Fruit fly (Drosophila melanogaster): ENCODE results near the gene OdsH.

The OdsH gene

DNA sequence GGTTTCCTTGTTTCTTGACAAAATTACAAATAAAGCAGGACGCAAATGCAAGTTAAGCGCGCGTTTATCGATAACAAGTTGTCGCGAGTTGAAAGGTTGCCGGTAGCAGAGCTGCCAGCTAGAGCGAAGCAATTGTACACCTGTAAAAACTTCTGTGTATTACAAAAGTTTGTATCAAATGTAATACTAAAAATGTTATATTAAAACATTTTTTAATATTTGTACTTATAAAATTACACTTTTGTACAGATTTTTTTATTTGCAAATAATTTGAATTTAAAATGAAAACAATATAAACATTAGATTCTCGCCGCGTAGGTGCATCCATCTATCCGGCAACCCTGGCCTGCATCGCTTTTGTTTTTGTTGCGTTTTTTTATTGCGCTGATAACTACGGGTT lies 53.8 kb downstream of the OdsH start, which contains the start of the genes CG8142 and Ucp4A (continued):
- TF ChIP-seq CG18599 (GFP tag; optimal IDR thresholded peaks at IDR 0.05) (peak; percentile 93), GATAe (GFP tag; conservative IDR thresholded peaks at IDR 0.05) (peak; percentile 90), CG7372 (GFP tag; IDR thresholded peaks at IDR 0.05) (peak; percentile 96), esg (GFP tag; conservative IDR thresholded peaks at IDR 0.05) (peak; percentile 97), en (GFP tag; optimal IDR thresholded peaks at IDR 0.05) (no peak), lmd (GFP tag; IDR thresholded peaks at IDR 0.05) (peak; percentile 96), zfh1 (GFP tag; IDR thresholded peaks at IDR 0.05) (peak; percentile 96), CG3407 (GFP tag; optimal IDR thresholded peaks at IDR 0.05) (peak; percentile 75), sna (GFP tag; IDR thresholded peaks at IDR 0.05; ENCODE audit: partially characterized antibody) (no peak), CG12659 (GFP tag; optimal IDR thresholded peaks at IDR 0.05) (peak; percentile 89), Blimp-1 (GFP tag; optimal IDR thresholded peaks at IDR 0.05) (peak; percentile 89), tin (GFP tag; optimal IDR thresholded peaks at IDR 0.05) (peak; percentile 93), CG6689 (GFP tag; IDR thresholded peaks at IDR 0.05) (peak; percentile 98), Aef1 (GFP tag; IDR thresholded peaks at IDR 0.05) (peak; percentile 96), mld (GFP tag; IDR thresholded peaks at IDR 0.05; ENCODE audit: partially characterized antibody) (no peak), disco-r (GFP tag; optimal IDR thresholded peaks at IDR 0.05) (peak; percentile 14), CG2129 (GFP tag; IDR thresholded peaks at IDR 0.05; ENCODE audit: partially characterized antibody) (no peak), tap (tag; optimal IDR thresholded peaks at IDR 0.05) (peak; percentile 84), run (tag; optimal IDR thresholded peaks at IDR 0.05) (peak; percentile 65), kah (GFP tag; optimal IDR thresholded peaks at IDR 0.05) (peak; percentile 74), toy (GFP tag; IDR thresholded peaks at IDR 0.05) (peak; percentile 81), CG7987 (GFP tag; optimal IDR thresholded peaks at IDR 0.05) (peak; percentile 9), scrt (GFP tag; optimal IDR thresholded peaks at IDR 0.05) (peak; percentile 82), MESR4 (GFP tag; optimal IDR thresholded peaks at IDR 0.05) (no peak), CG12769 (tag; optimal IDR thresholded peaks at IDR 0.05) (no peak), E2f2 (GFP tag; IDR thresholded peaks at IDR 0.05) (peak; percentile 86), CG2678 (tag; optimal IDR thresholded peaks at IDR 0.05) (peak; percentile 94), salm (tag; optimal IDR thresholded peaks at IDR 0.05) (peak; percentile 61), CG6813 (GFP tag; optimal IDR thresholded peaks at IDR 0.05) (peak; percentile 78), dmrt99B (tag; optimal IDR thresholded peaks at IDR 0.05) (peak; percentile 92), chinmo (GFP tag; IDR thresholded peaks at IDR 0.05; ENCODE audit: partially characterized antibody) (0 out of 4 replicates have a peak, but pooled peaks have one; percentile 52), CG10366 (GFP tag; IDR thresholded peaks at IDR 0.05) (peak; percentile 96), YL-1 (GFP tag; optimal IDR thresholded peaks at IDR 0.05) (peak; percentile 41), BEAF-32 (GFP tag; optimal IDR thresholded peaks at IDR 0.05) (peak; percentile 51), luna (GFP tag; optimal IDR thresholded peaks at IDR 0.05) (no peak), CG6683 (GFP tag; optimal IDR thresholded peaks at IDR 0.05) (peak; percentile 81), CG14014 (GFP tag; IDR thresholded peaks at IDR 0.05) (peak; percentile 95), Usf (GFP tag; optimal IDR thresholded peaks at IDR 0.05) (peak; percentile 83), CG14441 (GFP tag; IDR thresholded peaks at IDR 0.05) (peak; percentile 97), CHES-1-like (GFP tag; optimal IDR thresholded peaks at IDR 0.05) (no peak), fd64A (GFP tag; optimal IDR thresholded peaks at IDR 0.05) (no peak), ems (GFP tag; optimal IDR thresholded peaks at IDR 0.05) (peak; percentile 70), zf30C (GFP tag; optimal IDR thresholded peaks at IDR 0.05) (peak; percentile 91), stc (GFP tag; IDR thresholded peaks at IDR 0.05) (peak; percentile 94), CG4360 (GFP tag; IDR thresholded peaks at IDR 0.05) (peak; percentile 76), CG1792 (GFP tag; optimal IDR thresholded peaks at IDR 0.05) (no peak), sob (GFP tag; IDR thresholded peaks at IDR 0.05) (peak; percentile 96), Elba2 (GFP tag; optimal IDR thresholded peaks at IDR 0.05) (peak; percentile 48), schlank (tag; optimal IDR thresholded peaks at IDR 0.05) (peak; percentile 51), grau (tag; optimal IDR thresholded peaks at IDR 0.05) (peak; percentile 90)
